Fruit fly (Drosophila melanogaster) ovary, adult (tissue): ENCODE data around the gene twin.
A peak's percentile ranks its signal among the peaks of the same experiment; 100 is the strongest.

Experiments used
- CG17801 ChIP-seq: fragments of 200-800 bp; optimal IDR thresholded peaks from 2 replicates; lab custom pipeline; 2019; ENCODE audit warnings: missing biosample characterization, mild to moderate bottlenecking, missing genetic modification characterization, moderate library complexity; ENCODE audit not compliant: partially characterized antibody

Gene twin

DNA sequence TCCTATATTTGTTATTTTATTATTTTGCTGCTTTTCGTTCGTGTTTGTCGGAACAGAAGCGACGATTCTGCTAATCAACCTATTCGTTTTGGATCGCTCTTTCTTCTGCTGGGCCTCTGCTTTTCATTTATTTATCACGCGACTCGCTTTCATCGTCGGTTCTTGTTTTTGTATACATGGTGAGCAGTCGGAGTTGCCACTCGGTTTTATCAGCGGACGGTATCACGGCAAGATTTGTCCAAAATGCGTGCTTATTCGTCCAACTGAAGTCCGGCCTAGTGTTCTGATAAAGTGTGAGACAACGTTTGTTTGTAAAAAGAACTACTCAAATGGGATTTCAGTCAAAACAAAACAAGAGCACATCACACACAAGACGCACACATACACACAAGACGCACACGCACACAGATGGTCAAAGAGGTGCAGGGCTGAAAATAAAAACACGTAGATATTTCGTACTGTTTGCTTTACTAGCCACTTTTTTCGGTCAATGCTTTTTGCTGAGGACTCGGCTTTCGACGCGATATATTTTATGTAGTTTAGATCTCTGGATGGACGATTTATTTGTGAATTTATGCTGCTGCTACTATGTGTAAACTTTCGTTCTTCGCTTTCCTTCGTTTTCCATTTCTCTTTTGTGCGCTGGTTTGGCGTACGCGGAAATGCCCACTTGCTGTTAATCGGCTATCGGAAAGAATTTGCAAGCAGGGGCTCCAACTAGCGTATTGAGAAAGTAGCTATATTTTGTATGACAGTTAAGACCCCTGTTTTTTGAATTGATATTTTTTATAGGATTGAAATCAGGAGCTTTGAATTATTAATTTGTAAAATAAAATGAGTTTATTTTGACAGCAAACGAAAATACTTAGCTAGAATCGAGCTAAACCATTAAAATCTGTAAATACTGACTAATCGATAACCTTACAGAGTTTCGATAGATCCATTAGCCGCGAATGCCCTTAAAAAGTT is at the start of gene twin:
Gene twin, minus strand, starts transcription at position 632 of the 969 bp plus-strand sequence.
- TF ChIP-seq CG17801 (GFP tag; lab: Kevin White, UChicago): peak; percentile 46

DNA sequence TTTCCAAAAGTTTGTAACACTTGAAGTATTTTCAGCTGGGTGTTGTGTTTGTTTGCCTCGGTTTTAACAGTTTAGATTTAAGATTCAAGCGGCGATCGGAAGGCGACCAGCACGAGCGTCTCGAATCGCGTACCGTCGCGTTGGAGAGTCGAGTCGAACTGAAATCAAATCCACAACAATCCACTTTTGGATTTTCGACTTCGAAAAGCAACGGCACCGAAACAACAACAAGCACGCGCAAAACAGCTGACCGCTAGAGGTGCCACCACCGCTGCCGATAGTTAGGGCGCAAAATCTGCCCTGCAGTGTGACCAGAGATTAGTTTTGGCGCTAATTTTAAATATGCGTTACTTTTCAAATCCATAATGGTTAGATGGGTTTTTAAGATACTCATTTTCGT is 49.3 kb upstream of the twin start, which contains the start of gene jar:
Gene jar, minus strand, starts transcription at position 163 of the 400 bp plus-strand sequence.
- TF ChIP-seq CG17801 (GFP tag; lab: Kevin White, UChicago): peak; percentile 74

DNA sequence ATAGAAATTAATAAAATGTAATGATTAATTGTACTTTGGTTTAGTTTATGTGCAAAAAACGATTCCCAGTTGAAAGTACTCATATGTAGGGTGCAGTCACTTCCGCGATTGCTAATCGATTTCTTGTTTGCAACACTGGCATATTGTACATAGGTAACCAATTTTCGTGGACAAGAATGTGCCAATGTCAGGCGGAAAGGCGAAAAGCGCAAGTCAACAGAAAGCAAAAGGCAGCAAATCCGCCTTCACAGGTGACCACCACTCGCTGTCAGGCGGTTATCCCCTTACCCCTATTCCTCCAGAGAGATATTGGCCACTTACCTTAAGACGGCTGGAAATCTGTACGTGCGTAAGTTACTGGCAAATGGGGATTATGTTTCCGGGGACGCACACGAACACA is 48.8 kb upstream of the twin start:
- TF ChIP-seq CG17801 (GFP tag; lab: Kevin White, UChicago): no peak

DNA sequence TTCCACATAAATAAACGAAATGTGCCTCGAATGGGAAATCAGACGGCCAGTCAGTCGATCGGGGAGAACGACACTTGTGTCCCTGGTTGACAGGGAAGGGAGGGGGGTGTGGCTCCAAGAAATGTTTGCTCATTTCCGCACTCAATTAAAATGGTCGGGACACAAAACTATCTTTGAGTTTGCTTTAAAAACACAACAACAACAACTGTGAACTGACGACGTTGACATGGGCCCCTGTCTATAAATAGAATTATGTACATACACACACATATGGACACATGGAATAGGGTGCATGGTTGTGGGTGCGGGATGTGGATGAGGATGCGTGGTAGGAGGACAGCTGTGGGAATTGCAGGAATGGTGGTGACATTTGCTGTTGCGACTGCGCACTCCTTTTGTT is 48.3 kb upstream of the twin start:
- TF ChIP-seq CG17801 (GFP tag; lab: Kevin White, UChicago): no peak

DNA sequence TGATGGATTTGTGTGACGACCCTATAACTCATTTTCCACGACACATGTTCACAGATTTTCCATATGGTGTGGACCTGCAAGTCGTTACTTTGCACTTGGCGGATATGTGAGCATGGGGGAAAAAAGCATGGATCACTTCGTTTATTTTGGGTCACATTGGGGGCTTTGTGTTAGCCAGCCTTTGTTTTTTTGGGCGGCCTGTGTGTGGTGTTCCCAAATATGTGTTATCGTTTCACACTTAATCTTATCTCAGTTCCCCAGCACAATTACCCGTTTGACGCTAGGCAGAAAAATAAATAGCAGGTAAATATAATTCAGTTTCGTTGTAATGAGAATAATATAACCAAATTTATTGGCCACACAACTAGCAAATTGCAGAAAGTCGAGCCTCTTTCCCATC is 46.5 kb upstream of the twin start:
- no peak for TF ChIP-seq CG17801 (GFP tag; lab: Kevin White, UChicago)

DNA sequence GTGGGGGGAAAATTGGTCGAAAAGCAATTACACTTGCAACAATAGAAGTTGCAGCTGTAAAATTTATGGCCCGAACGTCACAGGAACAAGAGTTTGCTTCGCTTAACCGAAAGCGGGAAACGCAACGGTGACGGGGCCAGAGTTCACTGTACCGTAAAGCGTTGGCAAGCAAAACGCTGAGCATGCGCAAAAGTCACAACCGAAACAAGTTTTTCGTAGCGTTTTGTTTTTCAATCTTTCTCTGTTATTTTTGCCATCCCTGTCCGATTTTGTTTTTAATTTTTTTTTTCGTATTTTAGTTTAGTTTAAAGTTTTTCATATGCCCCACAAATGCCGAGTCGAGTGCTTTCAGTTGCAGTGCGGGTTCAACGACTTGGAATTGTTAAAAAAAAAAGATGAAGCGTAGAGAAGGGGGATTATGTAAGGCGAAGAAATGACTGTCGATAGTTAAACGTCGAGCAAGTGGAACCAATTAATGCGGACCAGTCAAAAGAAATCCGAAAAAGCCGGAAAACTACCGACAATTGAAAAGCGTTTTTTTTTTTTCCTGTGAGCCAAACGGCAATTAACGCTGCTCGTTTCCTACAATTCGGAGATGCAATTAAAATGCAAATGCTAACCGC is 45.9 kb upstream of the twin start:
- TF ChIP-seq CG17801 (GFP tag; lab: Kevin White, UChicago): peak; percentile 42

DNA sequence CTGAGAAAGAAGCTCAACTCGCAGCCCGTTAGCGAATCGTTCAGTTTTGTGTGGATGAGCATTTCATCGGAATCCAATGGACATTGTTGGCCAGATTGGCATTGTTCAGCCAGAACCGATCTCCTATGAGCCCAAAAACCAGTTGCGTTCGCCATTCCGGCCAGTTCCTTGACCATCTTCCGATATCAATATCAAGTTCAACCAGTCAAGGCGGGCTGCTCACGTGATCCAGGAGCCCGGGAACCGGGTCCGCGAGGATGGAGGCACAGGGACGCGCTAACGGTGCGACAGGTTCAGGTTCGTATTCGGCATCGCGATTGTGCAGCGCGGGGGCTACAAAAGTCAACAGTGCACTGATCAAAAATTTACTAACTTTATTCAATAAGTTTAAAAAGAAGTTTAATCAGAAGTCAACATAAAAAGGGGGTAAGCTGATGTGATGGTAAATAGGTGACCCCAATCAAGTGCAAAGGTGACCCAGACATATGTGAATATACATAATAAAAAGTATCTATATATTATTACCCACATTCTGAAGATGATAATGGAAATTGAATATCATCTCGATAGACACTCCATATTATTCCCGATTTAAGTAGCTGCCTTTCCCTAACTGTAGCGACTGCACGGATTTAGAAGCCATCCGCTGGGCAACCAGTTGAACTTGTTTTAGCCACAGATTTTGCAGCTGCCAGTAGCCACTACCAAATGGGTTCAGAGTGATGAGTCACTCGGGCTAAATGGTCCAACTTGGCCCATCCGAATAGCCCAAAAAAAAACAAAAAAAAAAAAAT is 45.2 kb upstream of the twin start:
- no peak for TF ChIP-seq CG17801 (GFP tag; lab: Kevin White, UChicago)

DNA sequence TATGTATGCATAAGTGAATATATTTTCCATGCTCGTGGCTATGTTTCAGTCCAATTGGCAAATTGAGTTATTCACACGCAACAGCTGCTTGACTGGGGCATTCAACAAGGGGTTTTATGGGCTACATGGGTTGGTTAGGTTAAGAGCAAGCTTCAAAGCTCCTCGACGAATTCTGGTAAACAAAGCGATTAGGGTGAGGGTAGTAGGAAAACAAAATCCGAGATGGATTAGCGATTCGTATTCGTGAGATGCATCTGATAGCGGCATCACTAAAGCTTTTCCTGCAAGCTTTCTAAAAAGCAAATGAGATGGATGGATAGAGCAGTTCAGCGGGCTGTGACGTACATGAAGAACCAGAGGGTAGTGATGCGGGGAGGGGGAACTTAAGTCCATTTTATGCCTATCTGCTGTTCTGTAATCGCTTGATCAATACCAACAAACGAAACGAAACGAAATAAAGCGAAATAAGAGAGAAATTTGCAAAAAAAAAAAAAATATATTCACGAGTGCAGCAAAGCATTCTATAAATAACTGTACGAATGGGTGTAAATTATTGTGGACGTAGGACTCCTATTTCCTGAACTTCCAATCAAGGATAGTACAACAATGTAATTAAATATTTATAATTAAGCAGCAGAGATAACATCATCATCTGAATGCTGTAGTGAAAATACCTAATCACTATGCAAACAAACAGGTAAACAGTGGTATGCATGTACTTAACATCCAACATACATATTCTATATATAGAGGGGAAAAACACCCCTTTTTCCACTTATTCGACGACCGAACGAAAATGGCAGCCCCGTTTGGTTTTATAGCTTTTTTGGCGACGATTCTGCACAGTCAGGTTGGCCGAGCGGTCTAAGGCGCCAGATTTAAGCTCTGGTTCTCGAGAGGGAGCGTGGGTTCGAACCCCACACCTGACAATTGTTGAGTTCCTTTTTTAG is 42.9 kb upstream of the twin start:
- peak; percentile 26 for TF ChIP-seq CG17801 (GFP tag; lab: Kevin White, UChicago)

DNA sequence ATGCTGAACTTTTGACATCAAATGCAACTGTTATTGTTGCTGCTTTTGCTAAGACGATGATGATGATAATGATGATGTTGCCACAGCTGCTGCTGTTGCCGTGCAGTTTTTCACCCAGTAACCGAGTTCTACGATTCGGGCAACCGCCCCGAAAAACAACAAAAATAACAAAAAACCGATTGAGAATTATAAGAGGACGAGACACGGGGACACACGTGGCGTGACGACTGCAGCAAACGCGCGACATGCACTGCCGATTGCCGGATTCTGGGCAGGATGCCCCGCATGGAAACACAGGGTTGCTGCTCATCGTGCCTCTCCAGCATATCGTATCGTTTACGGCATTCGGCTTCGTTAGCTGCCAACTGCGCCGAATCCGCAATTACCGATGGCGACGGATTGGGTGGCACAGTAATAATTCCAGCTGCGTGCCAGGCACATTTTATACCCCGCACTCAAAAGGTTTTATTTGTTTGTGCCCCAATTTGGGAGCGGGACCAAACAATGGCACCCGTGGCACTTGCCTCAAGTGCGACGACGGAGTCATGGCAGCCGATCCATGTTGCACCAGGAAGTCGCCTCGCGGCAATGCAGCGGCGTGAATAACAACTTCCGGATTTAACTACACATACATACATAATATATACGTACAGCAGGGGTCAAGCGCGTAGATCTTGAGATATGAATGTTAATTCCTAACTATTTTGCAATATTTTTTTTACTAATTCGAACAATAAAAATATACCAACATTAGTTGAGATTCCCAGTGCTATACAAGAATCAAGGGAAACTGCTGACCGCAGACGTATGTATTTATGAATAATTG is 42.0 kb upstream of the twin start:
- TF ChIP-seq CG17801 (GFP tag; lab: Kevin White, UChicago): no peak

DNA sequence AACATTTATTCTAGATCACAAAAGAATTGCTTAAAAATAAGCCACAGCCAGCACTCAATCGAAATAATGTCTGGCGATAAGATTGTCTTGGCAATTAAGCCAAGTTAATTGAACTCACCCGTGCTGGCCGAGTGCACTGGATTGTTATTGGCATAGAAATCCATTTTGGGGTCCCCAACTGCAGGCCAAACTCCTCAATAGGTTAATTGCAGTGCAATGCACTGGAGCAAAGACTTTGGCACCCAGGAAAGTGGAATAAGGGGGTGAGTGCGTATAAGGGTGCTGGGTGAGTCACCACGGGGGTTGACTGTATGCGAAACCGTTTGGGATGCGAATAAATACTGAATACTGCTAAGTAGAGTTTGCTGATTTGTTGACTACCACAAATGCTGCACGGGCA is 41.2 kb upstream of the twin start:
- TF ChIP-seq CG17801 (GFP tag; lab: Kevin White, UChicago): no peak

DNA sequence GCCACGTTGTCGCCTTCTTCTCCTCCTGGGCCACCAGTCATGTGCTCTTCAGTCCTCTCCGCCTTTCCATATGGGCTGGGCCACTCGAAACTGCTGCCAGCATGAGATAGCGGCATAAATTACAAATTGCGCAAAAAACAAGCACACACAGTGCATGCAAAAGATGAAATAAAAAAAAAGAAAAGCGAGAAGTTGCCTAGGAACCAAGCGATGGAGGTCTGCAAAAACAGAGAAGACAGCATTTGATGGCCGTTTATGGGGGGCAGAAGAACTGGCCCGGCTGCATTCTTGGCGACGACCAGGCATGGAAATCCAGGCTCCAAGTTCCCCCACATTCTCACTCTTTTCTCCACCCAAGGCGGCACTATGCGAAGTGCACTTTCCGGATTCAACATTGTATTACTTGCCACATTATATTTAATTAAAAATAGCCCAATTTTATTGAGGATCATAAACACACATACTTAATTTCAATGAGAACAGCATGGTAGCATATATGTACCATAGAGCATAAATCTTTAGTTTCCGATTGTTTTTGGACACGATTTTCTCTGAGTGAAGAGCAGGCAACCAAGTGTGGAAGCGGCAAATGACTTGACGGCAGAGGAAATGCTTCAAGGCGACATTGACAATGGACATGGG is 39.7 kb upstream of the twin start:
- TF ChIP-seq CG17801 (GFP tag; lab: Kevin White, UChicago): no peak

DNA sequence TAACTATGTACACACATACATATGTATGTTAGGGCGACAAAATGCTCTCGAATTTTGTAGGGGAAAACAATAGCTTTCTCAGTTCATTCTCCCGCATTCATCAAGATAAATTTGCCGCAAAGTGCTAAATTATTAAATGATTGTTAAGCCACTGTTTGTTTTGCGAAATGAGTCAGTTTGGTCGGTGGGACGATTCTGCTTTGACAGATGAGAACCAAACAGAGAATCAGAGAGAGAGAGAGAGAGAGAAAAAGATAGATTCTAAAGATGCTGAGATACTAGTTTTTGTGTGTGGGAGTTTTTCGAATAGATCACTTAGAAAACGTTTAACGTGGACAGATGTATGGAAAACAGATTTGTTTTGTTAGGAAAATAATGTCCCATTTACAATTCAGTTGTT is 38.6 kb upstream of the twin start:
- TF ChIP-seq CG17801 (GFP tag; lab: Kevin White, UChicago): no peak

DNA sequence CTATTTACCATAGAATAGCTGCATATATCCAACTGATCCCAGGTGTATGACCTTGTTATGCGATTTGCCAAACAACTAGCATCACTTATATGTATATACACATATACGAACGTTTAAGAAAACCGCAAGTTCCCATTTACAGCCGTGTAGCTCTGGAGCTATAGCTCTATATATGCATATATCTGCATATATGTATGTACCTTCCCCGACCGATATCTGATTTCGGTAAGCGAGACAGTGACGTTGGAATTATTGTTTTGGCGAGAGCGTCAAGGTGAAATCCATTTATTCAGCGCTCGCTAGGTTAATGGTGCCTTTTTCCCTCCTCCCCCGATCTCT is 38.2 kb upstream of the twin start:
- no peak for TF ChIP-seq CG17801 (GFP tag; lab: Kevin White, UChicago)
